Fruit fly (Drosophila melanogaster): ENCODE results near the gene VhaM9.7-a.
A peak's percentile ranks its signal among the peaks of the same experiment; 100 is the strongest.

The VhaM9.7-a gene

DNA sequence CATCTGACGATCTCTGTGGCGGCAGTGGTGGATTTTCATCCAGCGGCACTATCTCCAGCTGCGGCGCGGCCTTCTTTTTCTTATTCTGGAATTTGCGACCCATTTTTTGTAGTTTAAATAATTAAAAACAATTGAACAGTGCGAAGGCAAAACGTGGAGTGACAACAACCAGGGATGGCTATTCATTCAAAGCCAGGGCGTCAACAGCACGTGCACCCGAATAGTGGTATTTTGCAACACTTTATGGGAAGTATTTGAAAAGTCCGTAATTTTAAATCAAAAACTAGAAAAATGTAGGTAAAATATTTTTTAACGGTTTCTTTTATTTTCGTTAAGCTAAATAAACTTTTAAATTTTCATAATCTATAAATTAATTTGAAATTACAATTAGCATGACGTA is 20.1 kb downstream of the VhaM9.7-a start, which contains the start of gene CG11583 (continued):
- TF ChIP-seq disco-r (GFP tag; optimal IDR thresholded peaks at IDR 0.05) (no peak), CG7556 (GFP tag; optimal IDR thresholded peaks at IDR 0.05) (no peak), ci (GFP tag; IDR thresholded peaks at IDR 0.05) (peak; percentile 64; the same call in 1 of the 3 replicates), CG17829 (tag; optimal IDR thresholded peaks at IDR 0.05) (peak; percentile 46), bcd (GFP tag; optimal IDR thresholded peaks at IDR 0.05) (peak; percentile 31), unc-4 (GFP tag; IDR thresholded peaks at IDR 0.05; ENCODE audit: partially characterized antibody) (no peak), Hr51 (GFP tag; optimal IDR thresholded peaks at IDR 0.05) (peak in 1 of 2 experiments; percentile 32), CG8281 (tag; optimal IDR thresholded peaks at IDR 0.05) (no peak), CG13287 (GFP tag; IDR thresholded peaks at IDR 0.05; ENCODE audit: partially characterized antibody) (peak; percentile 38; the same call in 1 of the 2 replicates), CG2116 (GFP tag; optimal IDR thresholded peaks at IDR 0.05) (peak; percentile 23), CG30403 (GFP tag; optimal IDR thresholded peaks at IDR 0.05) (peak; percentile 32), CG5245 (GFP tag; optimal IDR thresholded peaks at IDR 0.05) (peak; percentile 15), H2.0 (GFP tag; IDR thresholded peaks at IDR 0.05) (no peak), ken (GFP tag; IDR thresholded peaks at IDR 0.05) (no peak), chinmo (GFP tag; IDR thresholded peaks at IDR 0.05; ENCODE audit: partially characterized antibody) (no peak), mld (GFP tag; IDR thresholded peaks at IDR 0.05; ENCODE audit: partially characterized antibody) (no peak), hth (optimal IDR thresholded peaks at IDR 0.05) (no peak), dm (GFP tag; optimal IDR thresholded peaks at IDR 0.05) (peak; percentile 99), prd (optimal IDR thresholded peaks at IDR 0.05) (no peak), prd (GFP tag; IDR thresholded peaks at IDR 0.05) (no peak), Eip74EF (GFP tag; optimal IDR thresholded peaks at IDR 0.05) (no peak), Doc3 (GFP tag; IDR thresholded peaks at IDR 0.05; ENCODE audit: partially characterized antibody) (no peak), ttk (GFP tag; IDR thresholded peaks at IDR 0.05) (no peak), exex (tag; optimal IDR thresholded peaks at IDR 0.05) (no peak), insv (GFP tag; optimal IDR thresholded peaks at IDR 0.05) (no peak), CG7987 (GFP tag; optimal IDR thresholded peaks at IDR 0.05) (peak; percentile 48), CG14667 (GFP tag; IDR thresholded peaks at IDR 0.05) (no peak), ems (GFP tag; optimal IDR thresholded peaks at IDR 0.05) (peak; percentile 50), lov (optimal IDR thresholded peaks at IDR 0.05) (no peak), lov (GFP tag; IDR thresholded peaks at IDR 0.05) (no peak), mirr (GFP tag; optimal IDR thresholded peaks at IDR 0.05) (no peak), ERR (GFP tag; optimal IDR thresholded peaks at IDR 0.05) (no peak), Ravus (GFP tag; IDR thresholded peaks at IDR 0.05) (no peak), CG1529 (GFP tag; optimal IDR thresholded peaks at IDR 0.05) (no peak), CG42726 (GFP tag; IDR thresholded peaks at IDR 0.05; ENCODE audit: partially characterized antibody) (no peak), Doc2 (GFP tag; IDR thresholded peaks at IDR 0.05) (no peak), CG14441 (GFP tag; IDR thresholded peaks at IDR 0.05) (no peak), vfl (GFP tag; optimal IDR thresholded peaks at IDR 0.05) (peak; percentile 47), Deaf1 (tag; optimal IDR thresholded peaks at IDR 0.05) (no peak), CG13624 (GFP tag; optimal IDR thresholded peaks at IDR 0.05) (peak; percentile 42), slbo (GFP tag; IDR thresholded peaks at IDR 0.05) (peak; percentile 71), CG17361 (GFP tag; IDR thresholded peaks at IDR 0.05) (no peak), ewg (GFP tag; optimal IDR thresholded peaks at IDR 0.05) (no peak), CG8359 (GFP tag; optimal IDR thresholded peaks at IDR 0.05; ENCODE audit: borderline replicate concordance) (no peak), CG3838 (GFP tag; optimal IDR thresholded peaks at IDR 0.05) (no peak), crc (GFP tag; optimal IDR thresholded peaks at IDR 0.05) (peak; percentile 3), gro (GFP tag; optimal IDR thresholded peaks at IDR 0.05) (peak; percentile 73), Stat92E (GFP tag; optimal IDR thresholded peaks at IDR 0.05) (peak in 1 of 3 experiments; percentile 55), Poxn (GFP tag; IDR thresholded peaks at IDR 0.05) (no peak), CG31365 (tag; optimal IDR thresholded peaks at IDR 0.05) (no peak), maf-S (GFP tag; optimal IDR thresholded peaks at IDR 0.05) (peak; percentile 34)
